Fruit fly (Drosophila melanogaster) whole organism, embryonic: Measurements from ENCODE around the gene mts.

Experiments
- B-H2 ChIP-seq: fragments of 200-800 bp; sonication (Bioruptor generic); optimal IDR thresholded peaks from 2 replicates; lab custom pipeline; 2018; ENCODE audit warnings: missing biosample characterization, mild to moderate bottlenecking, missing genetic modification characterization
- CG10209 ChIP-seq: fragments of 200-800 bp; sonication (Bioruptor generic); optimal IDR thresholded peaks from 3 replicates; lab custom pipeline; 2017; ENCODE audit warnings: missing biosample characterization, mild to moderate bottlenecking, missing genetic modification characterization, missing genetic modification reagents
- CG10565 ChIP-seq: fragments of 200-800 bp; sonication (Bioruptor generic); optimal IDR thresholded peaks from 3 replicates; lab custom pipeline; 2016; ENCODE audit warnings: missing biosample characterization, mild to moderate bottlenecking, missing genetic modification characterization
- CG12071 ChIP-seq: fragments of 200-800 bp; sonication (Bioruptor generic); optimal IDR thresholded peaks from 3 replicates; lab custom pipeline; 2018; ENCODE audit warnings: missing biosample characterization, mild to moderate bottlenecking, missing genetic modification characterization
- CG13287 ChIP-seq: fragments of 200-800 bp; sonication (Bioruptor generic); IDR thresholded peaks from 2 replicates; pipeline ENCODE4 v1.3.6; 2022; ENCODE audit warnings: missing biosample characterization, missing genetic modification characterization; ENCODE audit not compliant: partially characterized antibody
- CG14441 ChIP-seq: fragments of 200-800 bp; sonication (Bioruptor generic); IDR thresholded peaks from 2 replicates; pipeline ENCODE4 v1.3.6; 2022; ENCODE audit warnings: missing biosample characterization, missing genetic modification characterization
- CG17612 ChIP-seq: fragments of 200-800 bp; sonication (Bioruptor generic); IDR thresholded peaks from 2 replicates; pipeline ENCODE4 v1.3.6; 2022; ENCODE audit warnings: missing biosample characterization, missing genetic modification characterization
- CG18476 ChIP-seq: fragments of 200-800 bp; sonication (Bioruptor generic); optimal IDR thresholded peaks from 2 replicates; lab custom pipeline; 2016; ENCODE audit warnings: missing biosample characterization, mild to moderate bottlenecking, missing genetic modification characterization
- CG18619 ChIP-seq: fragments of 200-800 bp; sonication (Bioruptor generic); optimal IDR thresholded peaks from 3 replicates; lab custom pipeline; 2017; ENCODE audit warnings: missing biosample characterization, mild to moderate bottlenecking, missing genetic modification characterization
- CG4404 ChIP-seq: fragments of 200-800 bp; sonication (Bioruptor generic); IDR thresholded peaks from 2 replicates; pipeline ENCODE4 v1.3.6; 2022; ENCODE audit warnings: missing biosample characterization, missing genetic modification characterization
- CG4730 ChIP-seq: fragments of 200-800 bp; sonication (Bioruptor generic); IDR thresholded peaks from 2 replicates; pipeline ENCODE4 v1.3.6; 2022; ENCODE audit warnings: missing biosample characterization, missing genetic modification characterization
- CG5180 ChIP-seq: fragments of 200-800 bp; sonication (Bioruptor generic); optimal IDR thresholded peaks from 3 replicates; lab custom pipeline; 2017; ENCODE audit warnings: missing biosample characterization, missing genetic modification characterization, mild to moderate bottlenecking, moderate library complexity, missing genetic modification reagents
- CG5953 ChIP-seq: fragments of 200-800 bp; sonication (Bioruptor generic); IDR thresholded peaks from 2 replicates; pipeline ENCODE4 v1.3.6; 2022; ENCODE audit warnings: missing biosample characterization, missing genetic modification characterization
- CG7372 ChIP-seq: fragments of 200-800 bp; sonication (Bioruptor generic); IDR thresholded peaks from 2 replicates; pipeline ENCODE4 v1.3.6; 2022; ENCODE audit warnings: missing biosample characterization, missing genetic modification characterization
- CG7786 ChIP-seq: fragments of 200-800 bp; sonication (Bioruptor generic); optimal IDR thresholded peaks from 2 replicates; lab custom pipeline; 2016; ENCODE audit warnings: missing biosample characterization, missing genetic modification characterization
- CG7839 ChIP-seq: fragments of 200-800 bp; sonication (Bioruptor generic); optimal IDR thresholded peaks from 3 replicates; lab custom pipeline; 2018; ENCODE audit warnings: missing biosample characterization, mild to moderate bottlenecking, missing genetic modification characterization, moderate library complexity
- CG8290 ChIP-seq, 3 experiments: fragments of 200-800 bp; sonication (Bioruptor generic); optimal IDR thresholded peaks; 2 replicates each; lab custom pipeline; 2016 to 2019; ENCODE audit warnings: missing biosample characterization in 3 of 3, missing genetic modification characterization in 3 of 3, mild to moderate bottlenecking in 2 of 3, moderate library complexity in 1 of 3
- D ChIP-seq, 2 experiments: fragments of 200-800 bp in 1 of 2; fragments of >200 bp in 1 of 2; sonication (Bioruptor generic) in 1 of 2; optimal IDR thresholded peaks; 2 replicates in 1 of 2; 3 replicates in 1 of 2; lab custom pipeline; 2017; ENCODE audit warnings: mild to moderate bottlenecking in 1 of 2, missing biosample characterization in 1 of 2, missing genetic modification characterization in 1 of 2, missing genetic modification reagents in 1 of 2
- Dfd ChIP-seq, 2 experiments: fragments of >200 bp; optimal IDR thresholded peaks; 2 replicates each; lab custom pipeline; 2017; ENCODE audit warnings: missing biosample characterization in 2 of 2, missing genetic modification characterization in 2 of 2
- Dip2 ChIP-seq: fragments of 200-800 bp; sonication (Bioruptor generic); IDR thresholded peaks from 2 replicates; pipeline ENCODE4 v1.3.6; 2022; ENCODE audit warnings: missing biosample characterization, missing genetic modification characterization
- Drgx ChIP-seq: fragments of 200-800 bp; sonication (Bioruptor generic); IDR thresholded peaks from 2 replicates; pipeline ENCODE4 v1.3.6; 2022; ENCODE audit warnings: missing biosample characterization, missing genetic modification characterization
- Fer3 ChIP-seq: fragments of 200-800 bp; sonication (Bioruptor generic); optimal IDR thresholded peaks from 2 replicates; lab custom pipeline; 2018; ENCODE audit warnings: missing biosample characterization, mild to moderate bottlenecking, missing genetic modification characterization, moderate library complexity
- GATAe ChIP-seq: fragments of 200-800 bp; sonication (Bioruptor generic); conservative IDR thresholded peaks from 2 replicates; pipeline ENCODE4 v1.3.6; 2022; ENCODE audit warnings: missing biosample characterization, missing genetic modification characterization
- Kr ChIP-seq: fragments of 200-800 bp; sonication (Bioruptor generic); optimal IDR thresholded peaks from 2 replicates; lab custom pipeline; 2017; ENCODE audit warnings: missing biosample characterization, mild to moderate bottlenecking, missing genetic modification characterization
- NfI ChIP-seq: fragments of 200-800 bp; sonication (Bioruptor generic); optimal IDR thresholded peaks from 3 replicates; lab custom pipeline; 2018; ENCODE audit warnings: missing biosample characterization, mild to moderate bottlenecking, missing genetic modification characterization, moderate library complexity
- Ptx1 ChIP-seq: fragments of 200-800 bp; sonication (Bioruptor generic); IDR thresholded peaks from 2 replicates; pipeline ENCODE4 v1.3.6; 2022; ENCODE audit warnings: missing biosample characterization, missing genetic modification characterization
- Rfx ChIP-seq: fragments of 200-800 bp; sonication (Bioruptor generic); IDR thresholded peaks from 2 replicates; pipeline ENCODE4 v1.3.6; 2022; ENCODE audit warnings: missing biosample characterization, missing genetic modification characterization
- Stat92E ChIP-seq, 3 experiments: fragments of >200 bp in 2 of 3; fragments of 200-800 bp in 1 of 3; sonication (Bioruptor generic) in 1 of 3; optimal IDR thresholded peaks; 2 replicates each; lab custom pipeline; 2017 to 2019; ENCODE audit warnings: missing biosample characterization in 3 of 3, missing genetic modification characterization in 3 of 3, mild to moderate bottlenecking in 1 of 3, moderate library complexity in 1 of 3
- al ChIP-seq: fragments of 200-800 bp; sonication (Bioruptor generic); IDR thresholded peaks from 2 replicates; pipeline ENCODE4 v1.3.6; 2022; ENCODE audit warnings: missing biosample characterization, missing genetic modification characterization
- amos ChIP-seq: fragments of 200-800 bp; sonication (Bioruptor generic); IDR thresholded peaks from 2 replicates; pipeline ENCODE4 v1.3.6; 2022; ENCODE audit warnings: missing biosample characterization, missing genetic modification characterization; ENCODE audit not compliant: partially characterized antibody
- btn ChIP-seq: fragments of 200-800 bp; sonication (Bioruptor generic); optimal IDR thresholded peaks from 2 replicates; lab custom pipeline; 2016; ENCODE audit warnings: missing biosample characterization, missing genetic modification characterization
- cato ChIP-seq: fragments of 200-800 bp; sonication (Bioruptor generic); optimal IDR thresholded peaks from 2 replicates; lab custom pipeline; 2016; ENCODE audit warnings: missing biosample characterization, missing genetic modification characterization, borderline replicate concordance
- caup ChIP-seq: fragments of 200-800 bp; sonication (Bioruptor generic); optimal IDR thresholded peaks from 3 replicates; lab custom pipeline; 2017; ENCODE audit warnings: missing biosample characterization, mild to moderate bottlenecking, missing genetic modification characterization, moderate library complexity; ENCODE audit not compliant: severe bottlenecking
- chn ChIP-seq: fragments of 200-800 bp; sonication (Bioruptor generic); optimal IDR thresholded peaks from 2 replicates; lab custom pipeline; 2016; ENCODE audit warnings: missing biosample characterization, missing genetic modification characterization
- danr ChIP-seq: fragments of 200-800 bp; sonication (Bioruptor generic); IDR thresholded peaks from 2 replicates; pipeline ENCODE4 v1.3.6; 2022; ENCODE audit warnings: missing biosample characterization, missing genetic modification characterization
- en ChIP-seq: fragments of 200-800 bp; sonication (Bioruptor generic); optimal IDR thresholded peaks from 2 replicates; lab custom pipeline; 2016; ENCODE audit warnings: missing biosample characterization, missing genetic modification characterization
- fd102C ChIP-seq: fragments of 200-800 bp; sonication (Bioruptor generic); optimal IDR thresholded peaks from 2 replicates; lab custom pipeline; 2018; ENCODE audit warnings: missing biosample characterization, mild to moderate bottlenecking, missing genetic modification characterization, moderate library complexity
- fd64A ChIP-seq: fragments of 200-800 bp; sonication (Bioruptor generic); optimal IDR thresholded peaks from 3 replicates; lab custom pipeline; 2018; ENCODE audit warnings: missing biosample characterization, mild to moderate bottlenecking, missing genetic modification characterization
- ind ChIP-seq: fragments of 200-800 bp; sonication (Bioruptor generic); optimal IDR thresholded peaks from 3 replicates; lab custom pipeline; 2016; ENCODE audit warnings: missing biosample characterization, missing genetic modification characterization
- knrl ChIP-seq: fragments of 200-800 bp; sonication (Bioruptor generic); IDR thresholded peaks from 3 replicates; pipeline ENCODE4 v1.3.6; 2022; ENCODE audit warnings: missing biosample characterization, missing genetic modification characterization; ENCODE audit not compliant: partially characterized antibody
- lbe ChIP-seq: fragments of 200-800 bp; sonication (Bioruptor generic); optimal IDR thresholded peaks from 2 replicates; lab custom pipeline; 2016; ENCODE audit warnings: missing biosample characterization, mild to moderate bottlenecking, missing genetic modification characterization
- odd ChIP-seq: fragments of 200-800 bp; sonication (Bioruptor generic); optimal IDR thresholded peaks from 2 replicates; lab custom pipeline; 2017; ENCODE audit warnings: missing biosample characterization, mild to moderate bottlenecking, missing genetic modification characterization
- onecut ChIP-seq: fragments of 200-800 bp; sonication (Bioruptor generic); IDR thresholded peaks from 2 replicates; pipeline ENCODE4 v1.3.6; 2022; ENCODE audit warnings: missing biosample characterization, missing genetic modification characterization
- pb ChIP-seq: fragments of 200-800 bp; sonication (Bioruptor generic); optimal IDR thresholded peaks from 3 replicates; lab custom pipeline; 2016; ENCODE audit warnings: missing biosample characterization, missing genetic modification characterization
- pfk ChIP-seq: fragments of 200-800 bp; sonication (Bioruptor generic); optimal IDR thresholded peaks from 2 replicates; lab custom pipeline; 2018; ENCODE audit warnings: missing biosample characterization, mild to moderate bottlenecking, missing genetic modification characterization, moderate library complexity
- schlank ChIP-seq: fragments of 200-800 bp; sonication (Bioruptor generic); optimal IDR thresholded peaks from 2 replicates; lab custom pipeline; 2018; ENCODE audit warnings: missing biosample characterization, mild to moderate bottlenecking, missing genetic modification characterization
- so ChIP-seq: fragments of 200-800 bp; sonication (Bioruptor generic); IDR thresholded peaks from 3 replicates; pipeline ENCODE4 v1.3.6; 2022; ENCODE audit warnings: missing biosample characterization, missing genetic modification characterization
- trem ChIP-seq: fragments of 200-800 bp; optimal IDR thresholded peaks from 3 replicates; lab custom pipeline; 2019; ENCODE audit warnings: missing biosample characterization, mild to moderate bottlenecking, missing genetic modification characterization, moderate library complexity
- ttk ChIP-seq: fragments of 200-800 bp; sonication (Bioruptor generic); IDR thresholded peaks from 2 replicates; pipeline ENCODE4 v2.1.2; 2022; ENCODE audit warnings: missing biosample characterization, missing genetic modification characterization
- unc-4 ChIP-seq: fragments of 200-800 bp; sonication (Bioruptor generic); IDR thresholded peaks from 2 replicates; pipeline ENCODE4 v1.3.6; 2022; ENCODE audit warnings: missing biosample characterization, missing genetic modification characterization; ENCODE audit not compliant: partially characterized antibody

Gene mts

DNA sequence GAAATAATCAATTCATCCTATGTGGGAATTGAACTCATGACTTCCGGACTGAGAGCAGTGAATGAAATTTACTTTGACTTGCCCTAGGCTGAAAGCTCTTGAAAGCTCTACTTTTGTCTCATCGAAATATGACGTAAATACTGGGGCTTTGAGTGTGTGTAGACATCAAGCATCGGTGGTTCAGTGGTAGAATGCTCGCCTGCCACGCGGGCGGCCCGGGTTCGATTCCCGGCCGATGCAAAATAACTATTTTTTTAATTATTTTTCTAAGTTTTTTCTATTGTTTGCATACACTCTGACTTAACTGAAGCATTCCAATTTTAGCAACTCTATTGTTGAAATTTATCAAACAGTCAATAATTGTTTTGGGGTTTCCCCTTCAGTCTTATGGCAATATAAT is 45.2 kb downstream of the mts start (continued):
- TF ChIP-seq chn (no peak), unc-4 (GFP tag; lab: Robert Waterston, UW) (peak; percentile 59), NfI (no peak), CG7786 (no peak), CG10209 (GFP tag; lab: Kevin White, UChicago) (no peak), CG8290 (GFP tag; optimal IDR thresholded peaks at IDR 0.05; lab: Kevin White, UChicago) (no peak), CG8290 (tag; optimal IDR thresholded peaks at IDR 0.05; lab: Kevin White, UChicago) (no peak), odd (GFP tag; lab: Kevin White, UChicago) (no peak), fd64A (GFP tag; lab: Kevin White, UChicago) (no peak), Dfd (GFP tag; optimal IDR thresholded peaks at IDR 0.05; lab: Kevin White, UChicago) (no peak), lbe (GFP tag; lab: Kevin White, UChicago) (no peak), CG4404 (GFP tag; lab: Robert Waterston, UW) (no peak), Fer3 (no peak), GATAe (GFP tag; lab: Robert Waterston, UW) (no peak), en (GFP tag; lab: Kevin White, UChicago) (no peak), Rfx (GFP tag; lab: Robert Waterston, UW) (peak; percentile 18; the same call in 1 of the 2 replicates), CG5953 (no peak), Dip2 (no peak), CG10565 (no peak), CG12071 (GFP tag; lab: Kevin White, UChicago) (no peak), Ptx1 (GFP tag; lab: Robert Waterston, UW) (no peak), Stat92E (GFP tag; optimal IDR thresholded peaks at IDR 0.05; lab: Kevin White, UChicago) (no peak), cato (GFP tag; lab: Kevin White, UChicago) (no peak), CG7839 (tag; lab: Kevin White, UChicago) (no peak), pb (GFP tag; lab: Kevin White, UChicago) (no peak), pfk (no peak), schlank (tag; lab: Kevin White, UChicago) (no peak), amos (GFP tag; lab: Robert Waterston, UW) (peak; percentile 72), ttk (GFP tag; lab: Robert Waterston, UW) (no peak), caup (no peak), ind (GFP tag; lab: Kevin White, UChicago) (no peak), Kr (no peak), so (GFP tag; lab: Robert Waterston, UW) (no peak), btn (no peak), CG17612 (GFP tag; lab: Robert Waterston, UW) (no peak), B-H2 (GFP tag; lab: Kevin White, UChicago) (no peak), CG7372 (no peak), al (no peak), D (optimal IDR thresholded peaks at IDR 0.05; lab: Kevin White, UChicago) (no peak), D (GFP tag; optimal IDR thresholded peaks at IDR 0.05; lab: Kevin White, UChicago) (no peak), onecut (GFP tag; lab: Robert Waterston, UW) (peak; percentile 23; the same call in 1 of the 2 replicates), CG18476 (GFP tag; lab: Kevin White, UChicago) (no peak), danr (GFP tag; lab: Robert Waterston, UW) (no peak), CG5180 (GFP tag; lab: Kevin White, UChicago) (no peak), fd102C (GFP tag; lab: Kevin White, UChicago) (no peak), CG13287 (GFP tag; lab: Robert Waterston, UW) (peak; percentile 74), CG18619 (GFP tag; lab: Kevin White, UChicago) (no peak), CG4730 (GFP tag; lab: Robert Waterston, UW) (no peak), Drgx (GFP tag; lab: Robert Waterston, UW) (no peak), knrl (GFP tag; lab: Robert Waterston, UW) (peak; percentile 78), trem (tag; lab: Kevin White, UChicago) (no peak), CG14441 (GFP tag; lab: Robert Waterston, UW) (no peak)
